Fruit fly (Drosophila melanogaster): Measurements from ENCODE around the gene cib.

Gene cib

DNA sequence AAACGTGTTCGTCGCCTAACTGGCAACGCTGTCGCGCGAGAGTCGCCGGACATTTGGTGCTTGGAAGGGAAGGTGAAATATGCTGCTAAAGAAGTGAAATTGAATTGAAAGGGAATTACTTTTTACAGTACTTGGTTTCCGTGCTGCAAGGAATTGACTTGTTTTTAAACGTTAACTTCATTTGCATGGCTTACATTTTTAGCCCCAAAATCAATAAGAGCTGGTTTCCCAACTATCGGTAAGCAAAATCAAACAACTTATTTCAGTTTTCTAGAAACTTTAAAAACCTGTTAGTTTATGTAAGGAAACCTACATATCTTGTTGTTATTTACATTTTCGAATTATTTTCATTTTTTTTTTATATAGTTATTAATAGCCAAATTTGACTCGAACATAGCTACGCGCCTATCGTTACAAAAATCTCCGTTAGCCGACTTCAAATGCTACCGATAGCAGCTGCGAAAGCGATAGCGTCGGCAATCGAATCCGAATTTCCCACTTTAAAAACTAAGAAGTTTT lies 7.8 kb downstream of the cib start, which contains the start of the genes dgt4 and Nsun2 (continued):
- TF ChIP-seq E2f2 (GFP tag; IDR thresholded peaks at IDR 0.05) (peak; percentile 60), BEAF-32 (GFP tag; optimal IDR thresholded peaks at IDR 0.05) (peak; percentile 74), CG17802 (tag; optimal IDR thresholded peaks at IDR 0.05) (no peak), wor (GFP tag; IDR thresholded peaks at IDR 0.05) (no peak), Poxn (GFP tag; IDR thresholded peaks at IDR 0.05) (no peak), Ets65A (GFP tag) (peak; percentile 90), Gug (GFP tag; IDR thresholded peaks at IDR 0.05) (0 out of 4 replicates have a peak, but pooled peaks have one; percentile 5), CG33557 (GFP tag; optimal IDR thresholded peaks at IDR 0.05) (no peak), CG7786 (GFP tag; optimal IDR thresholded peaks at IDR 0.05) (no peak), da (GFP tag; optimal IDR thresholded peaks at IDR 0.05) (no peak), Ssrp (tag; optimal IDR thresholded peaks at IDR 0.05) (no peak), CG16815 (GFP tag; optimal IDR thresholded peaks at IDR 0.05) (no peak), CG2202 (tag; optimal IDR thresholded peaks at IDR 0.05) (no peak), lbe (GFP tag; optimal IDR thresholded peaks at IDR 0.05) (no peak), Six4 (GFP tag; optimal IDR thresholded peaks at IDR 0.05) (no peak), gfzf (GFP tag; optimal IDR thresholded peaks at IDR 0.05) (peak; percentile 13), zfh1 (GFP tag; IDR thresholded peaks at IDR 0.05) (no peak), MBD-R2 (GFP tag; IDR thresholded peaks at IDR 0.05) (no peak), cato (GFP tag; optimal IDR thresholded peaks at IDR 0.05; ENCODE audit: borderline replicate concordance) (no peak), CG1603 (tag; optimal IDR thresholded peaks at IDR 0.05) (peak; percentile 40), mirr (GFP tag; optimal IDR thresholded peaks at IDR 0.05) (no peak), Deaf1 (tag; optimal IDR thresholded peaks at IDR 0.05) (no peak), tup (GFP tag; optimal IDR thresholded peaks at IDR 0.05) (no peak), Hr78 (GFP tag; optimal IDR thresholded peaks at IDR 0.05) (no peak), CG7271 (tag; optimal IDR thresholded peaks at IDR 0.05) (no peak), fd102C (GFP tag; optimal IDR thresholded peaks at IDR 0.05) (no peak), bigmax (GFP tag; optimal IDR thresholded peaks at IDR 0.05) (no peak), CG11085 (GFP tag; IDR thresholded peaks at IDR 0.05) (no peak), yki (optimal IDR thresholded peaks at IDR 0.05) (no peak), luna (GFP tag; optimal IDR thresholded peaks at IDR 0.05) (no peak), H15 (GFP tag; IDR thresholded peaks at IDR 0.05) (no peak), pros (GFP tag; optimal IDR thresholded peaks at IDR 0.05) (no peak), CG7372 (GFP tag; IDR thresholded peaks at IDR 0.05) (no peak), run (tag; optimal IDR thresholded peaks at IDR 0.05) (no peak), CG13624 (GFP tag; optimal IDR thresholded peaks at IDR 0.05) (no peak), CG2678 (tag; optimal IDR thresholded peaks at IDR 0.05) (no peak), kay (GFP tag; optimal IDR thresholded peaks at IDR 0.05) (peak; percentile 29), ftz-f1 (GFP tag; optimal IDR thresholded peaks at IDR 0.05) (no peak), Antp (GFP tag; optimal IDR thresholded peaks at IDR 0.05) (peak; percentile 33), CG15696 (tag; optimal IDR thresholded peaks at IDR 0.05) (no peak), schlank (tag; optimal IDR thresholded peaks at IDR 0.05) (no peak), tio (GFP tag; optimal IDR thresholded peaks at IDR 0.05) (no peak), CG17385 (GFP tag; optimal IDR thresholded peaks at IDR 0.05) (no peak), cwo (GFP tag; optimal IDR thresholded peaks at IDR 0.05) (no peak), pho (GFP tag; optimal IDR thresholded peaks at IDR 0.05) (no peak), rib (GFP tag; IDR thresholded peaks at IDR 0.05) (no peak), esg (GFP tag; conservative IDR thresholded peaks at IDR 0.05) (no peak), gsb-n (tag; optimal IDR thresholded peaks at IDR 0.05) (no peak), exex (tag; optimal IDR thresholded peaks at IDR 0.05) (no peak), CG9727 (GFP tag; optimal IDR thresholded peaks at IDR 0.05) (peak; percentile 18), gem (tag; optimal IDR thresholded peaks at IDR 0.05) (no peak)
